Worm (Caenorhabditis elegans) whole organism, L4 larva: ENCODE measurements around the gene str-61.

Source experiments
- T20F7.1 ChIP-seq: fragments of 200-800 bp; sonication (Bioruptor generic); optimal IDR thresholded peaks from 2 replicates; lab custom pipeline; 2018; ENCODE audit warnings: mild to moderate bottlenecking, missing genetic modification characterization, missing compliant biosample characterization
- ceh-82 ChIP-seq: sonication (generic microtip); optimal IDR thresholded peaks from 2 replicates; lab custom pipeline; 2017; ENCODE audit warnings: missing biosample characterization, missing genetic modification characterization
- egl-27 ChIP-seq: sonication (generic microtip); optimal IDR thresholded peaks from 3 replicates; lab custom pipeline; 2017; ENCODE audit warnings: missing biosample characterization, missing genetic modification reagents, missing genetic modification characterization
- fkh-10 ChIP-seq: fragments of 150-350 bp; optimal IDR thresholded peaks from 2 replicates; lab custom pipeline; 2014; ENCODE audit warnings: missing biosample characterization, missing genetic modification reagents, missing genetic modification characterization
- hlh-11 ChIP-seq: fragments of 200-800 bp; sonication (Bioruptor generic); optimal IDR thresholded peaks from 2 replicates; lab custom pipeline; 2018; ENCODE audit warnings: mild to moderate bottlenecking, missing genetic modification characterization, missing compliant biosample characterization
- lim-7 ChIP-seq: fragments of 200-800 bp; sonication (Bioruptor generic); IDR thresholded peaks from 2 replicates; pipeline ENCODE4 v1.3.6; 2022; ENCODE audit warnings: missing genetic modification characterization, missing compliant biosample characterization
- lsy-2 ChIP-seq, 2 experiments: fragments of 150-350 bp in 1 of 2; sonication (generic microtip) in 1 of 2; optimal IDR thresholded peaks; 2 replicates each; lab custom pipeline; 2014 to 2017; ENCODE audit warnings: missing biosample characterization in 2 of 2, missing genetic modification characterization in 2 of 2
- mxl-3 ChIP-seq: fragments of 200-800 bp; sonication (Bioruptor generic); optimal IDR thresholded peaks from 2 replicates; lab custom pipeline; 2018; ENCODE audit warnings: mild to moderate bottlenecking, missing genetic modification characterization, missing compliant biosample characterization
- nhr-10 ChIP-seq: fragments of 150-350 bp; optimal IDR thresholded peaks from 2 replicates; lab custom pipeline; 2014; ENCODE audit warnings: missing biosample characterization, missing genetic modification characterization
- nhr-237 ChIP-seq: sonication (generic microtip); optimal IDR thresholded peaks from 2 replicates; lab custom pipeline; 2017; ENCODE audit warnings: missing biosample characterization, missing genetic modification characterization
- skn-1 ChIP-seq: fragments of 150-350 bp; optimal IDR thresholded peaks from 2 replicates; lab custom pipeline; 2014; ENCODE audit warnings: missing biosample characterization, missing genetic modification characterization
- snpc-1.2 ChIP-seq: fragments of 200-800 bp; sonication (Bioruptor generic); IDR thresholded peaks from 2 replicates; pipeline ENCODE4 v1.3.6; 2022; ENCODE audit warnings: missing genetic modification reagents, missing genetic modification characterization, missing compliant biosample characterization
- spr-1 ChIP-seq: sonication (generic microtip); optimal IDR thresholded peaks from 2 replicates; lab custom pipeline; 2016; ENCODE audit warnings: mild to moderate bottlenecking, missing genetic modification characterization, missing compliant biosample characterization

DNA sequence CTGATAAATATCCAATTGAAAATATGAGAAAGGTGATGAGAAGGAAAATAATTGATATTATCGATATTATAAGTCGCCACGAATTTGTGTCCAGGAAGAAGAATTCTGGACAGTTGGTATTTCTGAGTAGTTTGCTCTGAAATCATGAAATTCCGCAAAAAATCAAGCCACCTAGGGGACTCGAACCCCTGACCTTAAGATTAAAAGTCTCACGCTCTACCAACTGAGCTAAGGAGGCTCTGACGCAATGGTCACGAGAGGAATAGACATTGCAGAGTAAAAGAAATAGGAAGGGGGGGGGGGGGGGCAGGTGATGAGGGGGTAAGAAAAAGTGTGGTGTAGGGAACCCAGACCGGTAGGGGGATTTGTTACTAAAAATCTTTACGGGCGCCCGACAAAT, 49.2 kb downstream of the str-61 start:
- no peak for TF ChIP-seq spr-1
- no peak for TF ChIP-seq egl-27 (tag; lab: Kevin White, UChicago)
- TF ChIP-seq nhr-237 (tag; lab: Kevin White, UChicago): no peak
- no peak for TF ChIP-seq T20F7.1 (GFP tag; lab: Kevin White, UChicago)
- no peak; the same call in 1 of the 2 replicates for TF ChIP-seq snpc-1.2 (GFP tag; lab: Robert Waterston, UW)
- TF ChIP-seq lsy-2 (tag; optimal IDR thresholded peaks at IDR 0.05; lab: Kevin White, UChicago): no peak
- peak; percentile 77 for TF ChIP-seq lim-7 (GFP tag; lab: Robert Waterston, UW)
- TF ChIP-seq skn-1 (tag; lab: Kevin White, UChicago): no peak
- no peak for TF ChIP-seq ceh-82 (tag; lab: Kevin White, UChicago)
- TF ChIP-seq hlh-11 (tag; lab: Kevin White, UChicago): no peak
- no peak for TF ChIP-seq fkh-10
- TF ChIP-seq nhr-10: no peak
- no peak for TF ChIP-seq mxl-3 (GFP tag; lab: Kevin White, UChicago)
